Worm (Caenorhabditis elegans) whole organism, L2 larva: ENCODE measurements around the gene T10G3.8.

Experiments used
- ZK546.5 ChIP-seq: sonication (generic microtip); optimal IDR thresholded peaks from 2 replicates; lab custom pipeline; 2017; ENCODE audit warnings: missing biosample characterization, missing genetic modification characterization
- alr-1 ChIP-seq: fragments of 150-350 bp; optimal IDR thresholded peaks from 2 replicates; lab custom pipeline; 2014; ENCODE audit warnings: missing biosample characterization, missing genetic modification characterization
- aly-2 ChIP-seq: fragments of 150-350 bp; optimal IDR thresholded peaks from 2 replicates; lab custom pipeline; 2014; ENCODE audit warnings: missing biosample characterization, missing genetic modification characterization
- blmp-1 ChIP-seq: sonication (generic microtip); optimal IDR thresholded peaks from 2 replicates; lab custom pipeline; 2017; ENCODE audit warnings: missing genetic modification characterization, mild to moderate bottlenecking, missing compliant biosample characterization, antibody characterized with exemption, moderate library complexity; ENCODE audit not compliant: insufficient read depth
- egl-27 ChIP-seq: sonication (generic microtip); optimal IDR thresholded peaks from 3 replicates; lab custom pipeline; 2017; ENCODE audit warnings: missing biosample characterization, missing genetic modification reagents, missing genetic modification characterization
- elt-1 ChIP-seq: fragments of 150-350 bp; optimal IDR thresholded peaks from 2 replicates; lab custom pipeline; 2014; ENCODE audit warnings: missing biosample characterization, missing genetic modification characterization
- elt-3 ChIP-seq: sonication (generic microtip); optimal IDR thresholded peaks from 2 replicates; lab custom pipeline; 2017; ENCODE audit warnings: missing biosample characterization, missing genetic modification characterization
- mab-5 ChIP-seq: fragments of 150-350 bp; optimal IDR thresholded peaks from 2 replicates; lab custom pipeline; 2014; ENCODE audit warnings: missing biosample characterization, missing genetic modification characterization
- mbf-1 ChIP-seq: sonication (generic microtip); optimal IDR thresholded peaks from 2 replicates; lab custom pipeline; 2017; ENCODE audit warnings: missing biosample characterization, missing genetic modification characterization
- nhr-12 ChIP-seq: fragments of 150-350 bp; optimal IDR thresholded peaks from 2 replicates; lab custom pipeline; 2014; ENCODE audit warnings: missing biosample characterization, missing genetic modification characterization
- nhr-129 ChIP-seq: fragments of 150-350 bp; optimal IDR thresholded peaks from 2 replicates; lab custom pipeline; 2014; ENCODE audit warnings: missing biosample characterization, missing genetic modification characterization

- TF ChIP-seq mab-5 (tag; lab: Kevin White, UChicago) (no peak), elt-1 (tag; lab: Kevin White, UChicago) (no peak), nhr-129 (tag; lab: Kevin White, UChicago) (no peak), mbf-1 (tag; lab: Kevin White, UChicago) (no peak), nhr-12 (no peak), ZK546.5 (tag; lab: Kevin White, UChicago) (no peak), aly-2 (tag; lab: Kevin White, UChicago) (no peak), elt-3 (tag; lab: Kevin White, UChicago) (no peak), egl-27 (tag; lab: Kevin White, UChicago) (no peak), alr-1 (tag; lab: Kevin White, UChicago) (no peak), blmp-1 (tag; lab: Kevin White, UChicago) (no peak)
Observed at ce11 chrV:13484339-13484738, 8.1 kb upstream of the T10G3.8 start, which contains the start of gene T10G3.4.
